Worm (Caenorhabditis elegans) whole organism, L4/young adult: ENCODE results near the gene C25E10.4.

Experiments
- W03F9.2 ChIP-seq: fragments of 150-350 bp; optimal IDR thresholded peaks from 2 replicates; lab custom pipeline; 2014; ENCODE audit warnings: missing biosample characterization, missing genetic modification characterization
- dao-5 ChIP-seq: sonication (generic microtip); optimal IDR thresholded peaks from 2 replicates; lab custom pipeline; 2016; ENCODE audit warnings: missing genotype, missing genetic modification characterization, moderate library complexity, missing compliant biosample characterization
- him-1 ChIP-seq: sonication (generic microtip); optimal IDR thresholded peaks from 2 replicates; lab custom pipeline; 2016; ENCODE audit warnings: missing genotype, missing genetic modification reagents, missing genetic modification characterization, missing compliant biosample characterization

DNA sequence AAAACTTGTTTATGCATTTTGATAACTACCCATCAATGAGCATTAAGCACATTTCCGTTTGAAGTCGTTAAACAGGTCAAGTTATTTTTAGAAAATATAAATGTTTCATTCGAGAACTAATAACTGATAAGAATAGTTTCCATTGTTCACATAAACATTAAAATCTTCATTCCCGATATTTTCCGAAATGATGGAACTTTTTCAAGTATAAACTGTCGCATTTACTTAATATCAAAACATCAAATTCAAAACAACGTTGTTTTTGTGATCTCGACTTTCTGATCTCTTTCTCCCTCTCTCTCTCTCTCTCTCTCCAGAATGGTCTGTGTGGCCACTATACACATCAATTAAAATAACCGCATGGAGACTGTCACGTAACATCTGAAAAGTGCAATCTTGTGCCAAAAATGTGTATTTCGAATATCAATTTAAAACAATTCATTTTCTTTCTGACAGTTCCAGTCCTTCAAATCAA is 41.0 kb downstream of the C25E10.4 start:
- TF ChIP-seq him-1 (tag; lab: Kevin White, UChicago) (no peak), dao-5 (no peak), W03F9.2 (tag; lab: Kevin White, UChicago) (no peak)
